Fruit fly (Drosophila melanogaster) whole organism, embryonic: ENCODE results near the gene CG9044.

Source experiments
- B-H2 ChIP-seq: fragments of 200-800 bp; sonication (Bioruptor generic); optimal IDR thresholded peaks from 2 replicates; lab custom pipeline; 2018; ENCODE audit warnings: missing biosample characterization, mild to moderate bottlenecking, missing genetic modification characterization
- CG10321 ChIP-seq: fragments of 200-800 bp; sonication (Bioruptor generic); IDR thresholded peaks from 2 replicates; pipeline ENCODE4 v1.3.6; 2022; ENCODE audit warnings: missing biosample characterization, missing genetic modification characterization
- CG10565 ChIP-seq: fragments of 200-800 bp; sonication (Bioruptor generic); optimal IDR thresholded peaks from 3 replicates; lab custom pipeline; 2016; ENCODE audit warnings: missing biosample characterization, mild to moderate bottlenecking, missing genetic modification characterization
- CG1233 ChIP-seq: fragments of 200-800 bp; sonication (Bioruptor generic); optimal IDR thresholded peaks from 4 replicates; lab custom pipeline; 2018; ENCODE audit warnings: missing biosample characterization, mild to moderate bottlenecking, missing genetic modification characterization
- CG12744 ChIP-seq: fragments of 200-800 bp; sonication (Bioruptor generic); optimal IDR thresholded peaks from 2 replicates; lab custom pipeline; 2016; ENCODE audit warnings: missing biosample characterization, missing genetic modification characterization
- CG1529 ChIP-seq: fragments of 200-800 bp; sonication (Bioruptor generic); optimal IDR thresholded peaks from 3 replicates; lab custom pipeline; 2018; ENCODE audit warnings: missing biosample characterization, missing genetic modification characterization
- CG16815 ChIP-seq: fragments of 200-800 bp; sonication (Bioruptor generic); optimal IDR thresholded peaks from 3 replicates; lab custom pipeline; 2017; ENCODE audit warnings: missing biosample characterization, mild to moderate bottlenecking, missing genetic modification characterization
- CG18476 ChIP-seq: fragments of 200-800 bp; sonication (Bioruptor generic); optimal IDR thresholded peaks from 2 replicates; lab custom pipeline; 2016; ENCODE audit warnings: missing biosample characterization, mild to moderate bottlenecking, missing genetic modification characterization
- CG31365 ChIP-seq: fragments of 200-800 bp; sonication (Bioruptor generic); optimal IDR thresholded peaks from 2 replicates; lab custom pipeline; 2018; ENCODE audit warnings: missing biosample characterization, mild to moderate bottlenecking, missing genetic modification characterization
- CG34224 ChIP-seq: fragments of 200-800 bp; sonication (Bioruptor generic); IDR thresholded peaks from 3 replicates; pipeline ENCODE4 v1.3.6; 2022; ENCODE audit warnings: missing biosample characterization, missing genetic modification characterization; ENCODE audit not compliant: partially characterized antibody
- CG42726 ChIP-seq: fragments of 200-800 bp; sonication (Bioruptor generic); IDR thresholded peaks from 2 replicates; pipeline ENCODE4 v1.3.6; 2022; ENCODE audit warnings: missing biosample characterization, missing genetic modification characterization; ENCODE audit not compliant: partially characterized antibody
- CG4854 ChIP-seq: fragments of 200-800 bp; sonication (Bioruptor generic); optimal IDR thresholded peaks from 2 replicates; lab custom pipeline; 2016; ENCODE audit warnings: missing biosample characterization, missing genetic modification characterization, inconsistent platforms
- CG5953 ChIP-seq: fragments of 200-800 bp; sonication (Bioruptor generic); IDR thresholded peaks from 2 replicates; pipeline ENCODE4 v1.3.6; 2022; ENCODE audit warnings: missing biosample characterization, missing genetic modification characterization
- CG6654 ChIP-seq: fragments of 200-800 bp; sonication (Bioruptor generic); optimal IDR thresholded peaks from 2 replicates; lab custom pipeline; 2017; ENCODE audit warnings: missing biosample characterization, mild to moderate bottlenecking, missing genetic modification characterization
- CG7271 ChIP-seq: fragments of 200-800 bp; sonication (Bioruptor generic); optimal IDR thresholded peaks from 2 replicates; lab custom pipeline; 2018; ENCODE audit warnings: missing biosample characterization, mild to moderate bottlenecking, missing genetic modification characterization, moderate library complexity
- CG7745 ChIP-seq: fragments of 200-800 bp; sonication (Bioruptor generic); optimal IDR thresholded peaks from 2 replicates; lab custom pipeline; 2018; ENCODE audit warnings: missing biosample characterization, mild to moderate bottlenecking, missing genetic modification characterization, moderate library complexity
- CG8359 ChIP-seq: fragments of 200-800 bp; sonication (Bioruptor generic); optimal IDR thresholded peaks from 2 replicates; lab custom pipeline; 2017; ENCODE audit warnings: missing biosample characterization, mild to moderate bottlenecking, missing genetic modification characterization, borderline replicate concordance
- CG8388 ChIP-seq: fragments of 200-800 bp; sonication (Bioruptor generic); optimal IDR thresholded peaks from 2 replicates; lab custom pipeline; 2019; ENCODE audit warnings: missing biosample characterization, mild to moderate bottlenecking, missing genetic modification characterization, moderate library complexity
- CG8924 ChIP-seq: fragments of 200-800 bp; optimal IDR thresholded peaks from 3 replicates; lab custom pipeline; 2019; ENCODE audit warnings: missing biosample characterization, mild to moderate bottlenecking, missing genetic modification characterization, moderate library complexity
- CG9797 ChIP-seq: fragments of 200-800 bp; sonication (Bioruptor generic); optimal IDR thresholded peaks from 3 replicates; lab custom pipeline; 2018; ENCODE audit warnings: missing biosample characterization, mild to moderate bottlenecking, missing genetic modification characterization
- Dbx ChIP-seq: fragments of 200-800 bp; sonication (Bioruptor generic); IDR thresholded peaks from 3 replicates; pipeline ENCODE4 v1.3.6; 2022; ENCODE audit warnings: missing biosample characterization, missing genetic modification characterization
- Dref ChIP-seq: fragments of 200-800 bp; sonication (Bioruptor generic); IDR thresholded peaks from 2 replicates; pipeline ENCODE4 v1.3.6; 2022; ENCODE audit warnings: missing biosample characterization, missing genetic modification characterization
- Fer3 ChIP-seq: fragments of 200-800 bp; sonication (Bioruptor generic); optimal IDR thresholded peaks from 2 replicates; lab custom pipeline; 2018; ENCODE audit warnings: missing biosample characterization, mild to moderate bottlenecking, missing genetic modification characterization, moderate library complexity
- HLH3B ChIP-seq: fragments of 200-800 bp; sonication (Bioruptor generic); IDR thresholded peaks from 2 replicates; pipeline ENCODE4 v1.3.6; 2022; ENCODE audit warnings: missing biosample characterization, missing genetic modification characterization
- HLH54F ChIP-seq: fragments of 200-800 bp; sonication (Bioruptor generic); optimal IDR thresholded peaks from 3 replicates; lab custom pipeline; 2016; ENCODE audit warnings: missing biosample characterization, missing genetic modification characterization
- Kr ChIP-seq: fragments of 200-800 bp; sonication (Bioruptor generic); optimal IDR thresholded peaks from 2 replicates; lab custom pipeline; 2017; ENCODE audit warnings: missing biosample characterization, mild to moderate bottlenecking, missing genetic modification characterization
- Nf-YB ChIP-seq: fragments of 200-800 bp; sonication (Bioruptor generic); optimal IDR thresholded peaks from 3 replicates; lab custom pipeline; 2019; ENCODE audit warnings: missing biosample characterization, mild to moderate bottlenecking, missing genetic modification characterization, moderate library complexity
- Oaz ChIP-seq: fragments of 200-800 bp; sonication (Bioruptor generic); IDR thresholded peaks from 2 replicates; pipeline ENCODE4 v1.3.6; 2022; ENCODE audit warnings: missing biosample characterization, missing genetic modification characterization
- aop ChIP-seq: fragments of 200-800 bp; sonication (Bioruptor generic); IDR thresholded peaks from 2 replicates; pipeline ENCODE4 v1.3.6; 2022; ENCODE audit warnings: missing biosample characterization, missing genetic modification characterization
- cg ChIP-seq: fragments of 200-800 bp; sonication (Bioruptor generic); optimal IDR thresholded peaks from 3 replicates; lab custom pipeline; 2019; ENCODE audit warnings: missing biosample characterization, mild to moderate bottlenecking, missing genetic modification characterization, moderate library complexity
- croc ChIP-seq: fragments of 200-800 bp; sonication (Bioruptor generic); conservative IDR thresholded peaks from 3 replicates; pipeline ENCODE4 v1.3.6; 2022; ENCODE audit warnings: missing biosample characterization, missing genetic modification characterization
- dysf ChIP-seq: fragments of 200-800 bp; sonication (Bioruptor generic); IDR thresholded peaks from 3 replicates; pipeline ENCODE4 v1.3.6; 2022; ENCODE audit warnings: missing biosample characterization, missing genetic modification characterization
- exex ChIP-seq: fragments of 200-800 bp; sonication (Bioruptor generic); optimal IDR thresholded peaks from 4 replicates; lab custom pipeline; 2018; ENCODE audit warnings: missing biosample characterization, mild to moderate bottlenecking, missing genetic modification characterization, moderate library complexity
- fd64A ChIP-seq: fragments of 200-800 bp; sonication (Bioruptor generic); optimal IDR thresholded peaks from 3 replicates; lab custom pipeline; 2018; ENCODE audit warnings: missing biosample characterization, mild to moderate bottlenecking, missing genetic modification characterization
- hth ChIP-seq: fragments of >200 bp; optimal IDR thresholded peaks from 2 replicates; lab custom pipeline; 2017; ENCODE audit warnings: inconsistent platforms
- lbe ChIP-seq: fragments of 200-800 bp; sonication (Bioruptor generic); optimal IDR thresholded peaks from 2 replicates; lab custom pipeline; 2016; ENCODE audit warnings: missing biosample characterization, mild to moderate bottlenecking, missing genetic modification characterization
- mld ChIP-seq: fragments of 200-800 bp; sonication (Bioruptor generic); IDR thresholded peaks from 3 replicates; pipeline ENCODE4 v1.3.6; 2022; ENCODE audit warnings: missing biosample characterization, missing genetic modification characterization; ENCODE audit not compliant: partially characterized antibody
- nerfin-2 ChIP-seq: fragments of 200-800 bp; sonication (Bioruptor generic); IDR thresholded peaks from 2 replicates; pipeline ENCODE4 v1.3.6; 2022; ENCODE audit warnings: missing biosample characterization, missing genetic modification characterization; ENCODE audit not compliant: partially characterized antibody
- onecut ChIP-seq: fragments of 200-800 bp; sonication (Bioruptor generic); IDR thresholded peaks from 2 replicates; pipeline ENCODE4 v1.3.6; 2022; ENCODE audit warnings: missing biosample characterization, missing genetic modification characterization
- pfk ChIP-seq: fragments of 200-800 bp; sonication (Bioruptor generic); optimal IDR thresholded peaks from 2 replicates; lab custom pipeline; 2018; ENCODE audit warnings: missing biosample characterization, mild to moderate bottlenecking, missing genetic modification characterization, moderate library complexity
- row ChIP-seq: fragments of 200-800 bp; sonication (Bioruptor generic); IDR thresholded peaks from 3 replicates; pipeline ENCODE4 v1.3.6; 2022; ENCODE audit warnings: missing biosample characterization, missing genetic modification characterization
- run ChIP-seq: fragments of 200-800 bp; sonication (Bioruptor generic); optimal IDR thresholded peaks from 3 replicates; lab custom pipeline; 2018; ENCODE audit warnings: missing biosample characterization, mild to moderate bottlenecking, missing genetic modification characterization
- salm ChIP-seq: fragments of 200-800 bp; sonication (Bioruptor generic); optimal IDR thresholded peaks from 2 replicates; lab custom pipeline; 2018; ENCODE audit warnings: missing biosample characterization, mild to moderate bottlenecking, missing genetic modification characterization
- sna ChIP-seq: fragments of 200-800 bp; sonication (Bioruptor generic); IDR thresholded peaks from 2 replicates; pipeline ENCODE4 v1.3.6; 2022; ENCODE audit warnings: missing biosample characterization, missing genetic modification characterization; ENCODE audit not compliant: partially characterized antibody
- tio ChIP-seq: fragments of 200-800 bp; sonication (Bioruptor generic); optimal IDR thresholded peaks from 2 replicates; lab custom pipeline; 2017; ENCODE audit warnings: missing biosample characterization, missing genetic modification characterization, inconsistent platforms
- tll ChIP-seq, 2 experiments: fragments of 200-800 bp in 1 of 2; fragments of >200 bp in 1 of 2; sonication (Bioruptor generic) in 1 of 2; optimal IDR thresholded peaks; 2 replicates each; lab custom pipeline; 2017 to 2019; ENCODE audit warnings: missing biosample characterization in 2 of 2, missing genetic modification characterization in 2 of 2, mild to moderate bottlenecking in 1 of 2, moderate library complexity in 1 of 2
- twi ChIP-seq: fragments of 200-800 bp; optimal IDR thresholded peaks from 2 replicates; lab custom pipeline; 2019; ENCODE audit warnings: missing biosample characterization, mild to moderate bottlenecking, missing genetic modification characterization, moderate library complexity
- wdn ChIP-seq: fragments of 200-800 bp; sonication (Bioruptor generic); IDR thresholded peaks from 2 replicates; pipeline ENCODE4 v1.3.6; 2022; ENCODE audit warnings: missing biosample characterization, missing genetic modification characterization
- yki ChIP-seq: fragments of >200 bp; optimal IDR thresholded peaks from 3 replicates; lab custom pipeline; 2018
- zen ChIP-seq: fragments of 200-800 bp; sonication (Bioruptor generic); optimal IDR thresholded peaks from 3 replicates; lab custom pipeline; 2018; ENCODE audit warnings: missing biosample characterization, mild to moderate bottlenecking, missing genetic modification characterization, moderate library complexity

Gene CG9044

DNA sequence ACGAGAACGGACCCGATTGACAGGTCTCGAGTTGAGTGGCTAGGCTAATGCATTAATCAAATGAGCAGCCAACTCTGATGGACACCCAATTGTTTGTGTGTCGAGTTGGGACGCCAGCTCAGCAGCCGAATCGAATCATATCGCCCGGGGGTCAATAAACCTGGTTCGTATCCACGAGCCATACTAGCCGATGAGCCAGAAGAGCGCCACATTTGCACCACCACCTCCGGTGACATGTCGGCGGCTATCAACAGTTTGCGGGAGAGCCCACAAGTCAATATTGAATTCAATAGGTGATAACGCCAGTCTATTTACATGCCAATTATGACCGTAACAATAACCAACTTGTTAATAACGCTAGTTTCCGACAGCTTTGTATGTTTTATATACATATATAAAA lies 24.9 kb downstream of the CG9044 start (continued):
- TF ChIP-seq CG34224 (GFP tag; lab: Robert Waterston, UW) (no peak), CG42726 (no peak), nerfin-2 (GFP tag; lab: Robert Waterston, UW) (no peak), CG1233 (GFP tag; lab: Kevin White, UChicago) (peak; percentile 82), cg (GFP tag; lab: Kevin White, UChicago) (no peak), CG8924 (tag; lab: Kevin White, UChicago) (peak; percentile 59), aop (GFP tag; lab: Robert Waterston, UW) (no peak), run (tag; lab: Kevin White, UChicago) (peak; percentile 55), CG10565 (GFP tag; lab: Kevin White, UChicago) (no peak), Fer3 (peak; percentile 63), exex (tag; lab: Kevin White, UChicago) (peak; percentile 31), CG1529 (GFP tag; lab: Kevin White, UChicago) (peak; percentile 46), CG9797 (GFP tag; lab: Kevin White, UChicago) (no peak), tio (GFP tag; lab: Kevin White, UChicago) (no peak), fd64A (GFP tag; lab: Kevin White, UChicago) (peak; percentile 80), Oaz (GFP tag; lab: Robert Waterston, UW) (no peak), CG8359 (no peak), yki (no peak), Kr (no peak), tll (GFP tag; optimal IDR thresholded peaks at IDR 0.05; lab: Kevin White, UChicago) (no peak), CG18476 (peak; percentile 4), salm (peak; percentile 45), CG10321 (GFP tag; lab: Robert Waterston, UW) (no peak), CG31365 (peak; percentile 28), croc (GFP tag; lab: Robert Waterston, UW) (no peak), pfk (GFP tag; lab: Kevin White, UChicago) (peak; percentile 59), twi (tag; lab: Kevin White, UChicago) (no peak), CG7745 (tag; lab: Kevin White, UChicago) (no peak), CG4854 (peak; percentile 27), HLH3B (GFP tag; lab: Robert Waterston, UW) (peak; percentile 64; the same call in 1 of the 2 replicates), sna (GFP tag; lab: Robert Waterston, UW) (no peak), B-H2 (peak; percentile 71), CG8388 (no peak), CG16815 (no peak), CG6654 (GFP tag; lab: Kevin White, UChicago) (no peak), mld (GFP tag; lab: Robert Waterston, UW) (no peak), dysf (GFP tag; lab: Robert Waterston, UW) (peak; percentile 15; the same call in 1 of the 3 replicates), zen (tag; lab: Kevin White, UChicago) (no peak), CG5953 (GFP tag; lab: Robert Waterston, UW) (0 out of 2 replicates have a peak, but pooled peaks have one; percentile 15), row (GFP tag; lab: Robert Waterston, UW) (no peak), Dref (GFP tag; lab: Robert Waterston, UW) (no peak), Nf-YB (GFP tag; lab: Kevin White, UChicago) (peak; percentile 31), lbe (GFP tag; lab: Kevin White, UChicago) (no peak), wdn (GFP tag; lab: Robert Waterston, UW) (peak; percentile 49; the same call in 1 of the 2 replicates), Dbx (GFP tag; lab: Robert Waterston, UW) (peak; percentile 49; the same call in 1 of the 3 replicates), HLH54F (GFP tag; lab: Kevin White, UChicago) (no peak), hth (lab: Kevin White, UChicago) (no peak), onecut (GFP tag; lab: Robert Waterston, UW) (peak; percentile 66), CG7271 (tag; lab: Kevin White, UChicago) (no peak), CG12744 (GFP tag; lab: Kevin White, UChicago) (no peak)
